Worm (Caenorhabditis elegans) whole organism, L3 larva: Measurements from ENCODE around the gene orc-4.

Experiments used
- ama-1 ChIP-seq: fragments of 150-350 bp; optimal IDR thresholded peaks from 2 replicates; lab custom pipeline; 2018
- jun-1 ChIP-seq: fragments of 150-350 bp; optimal IDR thresholded peaks from 2 replicates; lab custom pipeline; 2014; ENCODE audit warnings: missing biosample characterization, missing genetic modification reagents, missing genetic modification characterization
- nhr-11 ChIP-seq: fragments of 150-350 bp; optimal IDR thresholded peaks from 2 replicates; lab custom pipeline; 2014; ENCODE audit warnings: missing biosample characterization, missing genetic modification characterization
- nhr-12 ChIP-seq: fragments of 150-350 bp; optimal IDR thresholded peaks from 2 replicates; lab custom pipeline; 2014; ENCODE audit warnings: missing biosample characterization, missing genetic modification characterization
- nhr-237 ChIP-seq: fragments of 150-350 bp; optimal IDR thresholded peaks from 2 replicates; lab custom pipeline; 2014; ENCODE audit warnings: missing biosample characterization, missing genetic modification characterization
- nhr-28 ChIP-seq: fragments of 150-350 bp; optimal IDR thresholded peaks from 2 replicates; lab custom pipeline; 2014; ENCODE audit warnings: missing biosample characterization, missing genetic modification characterization
- nhr-76 ChIP-seq: fragments of 150-350 bp; sonication (generic microtip); optimal IDR thresholded peaks from 5 replicates; lab custom pipeline; 2014; ENCODE audit warnings: missing biosample characterization, missing genetic modification characterization
- nhr-77 ChIP-seq: fragments of 150-350 bp; optimal IDR thresholded peaks from 2 replicates; lab custom pipeline; 2014; ENCODE audit warnings: missing biosample characterization, missing genetic modification characterization
- skn-1 ChIP-seq: fragments of 150-350 bp; optimal IDR thresholded peaks from 2 replicates; lab custom pipeline; 2014; ENCODE audit warnings: missing biosample characterization, missing genetic modification characterization
- snpc-4 ChIP-seq: fragments of 150-350 bp; optimal IDR thresholded peaks from 2 replicates; lab custom pipeline; 2014; ENCODE audit warnings: missing biosample characterization, missing genetic modification characterization
- unc-62 ChIP-seq: fragments of 150-350 bp; sonication (generic microtip); optimal IDR thresholded peaks from 4 replicates; lab custom pipeline; 2014; ENCODE audit warnings: missing biosample characterization, missing genetic modification reagents, missing genetic modification characterization
- zag-1 ChIP-seq: fragments of 150-350 bp; optimal IDR thresholded peaks from 2 replicates; lab custom pipeline; 2014; ENCODE audit warnings: missing biosample characterization, missing genetic modification characterization

DNA sequence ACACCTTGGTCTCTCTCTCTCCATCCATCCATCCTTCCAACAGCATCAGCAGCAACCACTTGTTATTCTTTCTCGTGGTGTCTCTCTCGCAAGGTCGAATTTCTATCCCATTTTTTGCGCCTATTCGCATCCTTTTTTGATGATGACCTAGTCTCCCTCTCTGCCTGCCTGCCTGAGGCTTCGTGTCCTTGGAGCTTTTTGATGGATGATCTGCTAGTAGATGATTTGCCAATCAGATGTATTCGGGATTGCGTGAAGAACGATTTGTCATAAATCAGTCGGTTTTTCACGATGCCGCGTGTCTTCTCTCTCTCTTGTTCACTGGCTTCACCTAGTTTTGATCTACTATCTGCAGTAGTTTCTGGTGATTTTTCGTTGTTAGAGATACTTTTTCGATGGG is 15.3 kb downstream of the orc-4 start:
- TF ChIP-seq jun-1 (tag; lab: Kevin White, UChicago) (no peak), zag-1 (tag; lab: Kevin White, UChicago) (no peak), snpc-4 (no peak), ama-1 (lab: Kevin White, UChicago) (no peak), skn-1 (no peak), nhr-11 (no peak), nhr-237 (tag; lab: Kevin White, UChicago) (no peak), nhr-77 (no peak), unc-62 (GFP tag; lab: Kevin White, UChicago) (no peak), nhr-28 (tag; lab: Kevin White, UChicago) (no peak), nhr-12 (no peak), nhr-76 (no peak)
